Worm (Caenorhabditis elegans): ENCODE data around the gene C15C8.7.

C15C8.7 gene

ce11 chrV:12718622-12719021 is 26.2 kb downstream of the C15C8.7 start, which contains the start of gene str-181:
Gene str-181 (minus strand): TSS chrV:12718722.
- TF ChIP-seq scrt-1 (GFP tag; IDR thresholded peaks at IDR 0.05), result no peak
- TF ChIP-seq ets-7 (tag; optimal IDR thresholded peaks at IDR 0.05), result no peak
- TF ChIP-seq F13C5.2 (tag; optimal IDR thresholded peaks at IDR 0.05), result no peak
- TF ChIP-seq B0310.2 (tag; optimal IDR thresholded peaks at IDR 0.05), result no peak
- TF ChIP-seq tbx-11 (GFP tag; IDR thresholded peaks at IDR 0.05), result no peak
- TF ChIP-seq flt-1 (GFP tag; IDR thresholded peaks at IDR 0.05), result no peak
- no peak for TF ChIP-seq ceh-36 (tag; optimal IDR thresholded peaks at IDR 0.05)
- TF ChIP-seq hmbx-1 (tag; optimal IDR thresholded peaks at IDR 0.05), result no peak
- TF ChIP-seq ceh-13 (GFP tag; optimal IDR thresholded peaks at IDR 0.05), result no peak
- TF ChIP-seq tbx-37 (GFP tag; conservative IDR thresholded peaks at IDR 0.05), result no peak

ce11 chrV:12716447-12716846 is 28.4 kb downstream of the C15C8.7 start, which contains the start of gene str-178:
Gene str-178 (minus strand): TSS chrV:12716547.
- TF ChIP-seq aly-1 (tag; optimal IDR thresholded peaks at IDR 0.05), result no peak
- no peak for TF ChIP-seq ets-7 (tag; optimal IDR thresholded peaks at IDR 0.05)
- no peak for TF ChIP-seq hnd-1 (tag; optimal IDR thresholded peaks at IDR 0.05)
- TF ChIP-seq hmg-4 (GFP tag; optimal IDR thresholded peaks at IDR 0.05), result no peak
- TF ChIP-seq tbx-37 (GFP tag; conservative IDR thresholded peaks at IDR 0.05), result no peak
- no peak for TF ChIP-seq ceh-36 (tag; optimal IDR thresholded peaks at IDR 0.05)
- no peak for TF ChIP-seq sea-1 (GFP tag; conservative IDR thresholded peaks at IDR 0.05)
- no peak for TF ChIP-seq tra-4 (tag; optimal IDR thresholded peaks at IDR 0.05)
- TF ChIP-seq pes-1 (GFP tag; IDR thresholded peaks at IDR 0.05), result no peak

DNA sequence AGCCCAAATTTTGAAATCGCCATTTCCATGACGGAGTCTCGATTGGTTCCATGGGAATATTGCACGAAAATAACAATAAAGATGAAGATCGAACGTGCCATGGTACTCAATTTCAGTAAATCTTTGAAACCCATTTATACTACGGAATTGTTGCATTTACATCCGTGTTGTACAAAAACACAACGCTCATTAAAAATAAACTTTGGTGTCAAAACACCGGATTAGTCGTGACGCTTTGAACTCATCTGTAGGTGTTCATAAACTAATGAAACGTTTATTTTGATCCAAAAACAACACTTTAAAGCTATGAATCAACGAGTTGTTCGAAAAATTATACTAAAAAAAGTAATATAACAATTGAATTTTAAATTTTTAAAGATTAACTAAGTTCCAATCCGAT is 30.7 kb downstream of the C15C8.7 start, which contains the start of gene R11D1.4:
Gene R11D1.4 (minus strand): TSS at position 101 of the 400 bp plus-strand sequence.
- TF ChIP-seq ama-1 (optimal IDR thresholded peaks at IDR 0.05) (no peak), aly-1 (tag; optimal IDR thresholded peaks at IDR 0.05) (no peak), tbx-37 (GFP tag; conservative IDR thresholded peaks at IDR 0.05) (no peak), ceh-13 (GFP tag; optimal IDR thresholded peaks at IDR 0.05) (no peak), hnd-1 (tag; optimal IDR thresholded peaks at IDR 0.05) (no peak), hmbx-1 (tag; optimal IDR thresholded peaks at IDR 0.05) (no peak), scrt-1 (GFP tag; IDR thresholded peaks at IDR 0.05) (no peak), ceh-36 (tag; optimal IDR thresholded peaks at IDR 0.05) (no peak), tbx-11 (GFP tag; IDR thresholded peaks at IDR 0.05) (no peak), sea-1 (GFP tag; conservative IDR thresholded peaks at IDR 0.05) (no peak), tra-4 (tag; optimal IDR thresholded peaks at IDR 0.05) (no peak), flt-1 (GFP tag; IDR thresholded peaks at IDR 0.05) (no peak), B0310.2 (tag; optimal IDR thresholded peaks at IDR 0.05) (no peak), F13C5.2 (tag; optimal IDR thresholded peaks at IDR 0.05) (no peak), hmg-4 (GFP tag; optimal IDR thresholded peaks at IDR 0.05) (no peak), ets-7 (tag; optimal IDR thresholded peaks at IDR 0.05) (no peak), pes-1 (GFP tag; IDR thresholded peaks at IDR 0.05) (no peak)

- TF ChIP-seq tra-4 (tag; optimal IDR thresholded peaks at IDR 0.05) (no peak), B0310.2 (tag; optimal IDR thresholded peaks at IDR 0.05) (no peak), scrt-1 (GFP tag; IDR thresholded peaks at IDR 0.05) (no peak), flt-1 (GFP tag; IDR thresholded peaks at IDR 0.05) (no peak), ets-7 (tag; optimal IDR thresholded peaks at IDR 0.05) (no peak), F13C5.2 (tag; optimal IDR thresholded peaks at IDR 0.05) (no peak), aly-1 (tag; optimal IDR thresholded peaks at IDR 0.05) (no peak), hmg-4 (GFP tag; optimal IDR thresholded peaks at IDR 0.05) (no peak), pes-1 (GFP tag; IDR thresholded peaks at IDR 0.05) (no peak), ama-1 (optimal IDR thresholded peaks at IDR 0.05) (no peak), ceh-13 (GFP tag; optimal IDR thresholded peaks at IDR 0.05) (no peak), sea-1 (GFP tag; conservative IDR thresholded peaks at IDR 0.05) (no peak), hmbx-1 (tag; optimal IDR thresholded peaks at IDR 0.05) (no peak), ceh-36 (tag; optimal IDR thresholded peaks at IDR 0.05) (no peak), tbx-37 (GFP tag; conservative IDR thresholded peaks at IDR 0.05) (no peak), tbx-11 (GFP tag; IDR thresholded peaks at IDR 0.05) (no peak), hnd-1 (tag; optimal IDR thresholded peaks at IDR 0.05) (no peak)
Observed at ce11 chrV:12711999-12712398, 32.9 kb downstream of the C15C8.7 start, which contains the start of gene R11D1.3. Gene R11D1.3 (minus strand): TSS chrV:12712099.

ce11 chrV:12708305-12708704 is 36.5 kb downstream of the C15C8.7 start, which contains the start of gene R11D1.2:
Gene R11D1.2 (plus strand): TSS chrV:12708605.
- TF ChIP-seq hmg-4 (GFP tag; optimal IDR thresholded peaks at IDR 0.05) (no peak), flt-1 (GFP tag; IDR thresholded peaks at IDR 0.05) (no peak), tra-4 (tag; optimal IDR thresholded peaks at IDR 0.05) (no peak), tbx-11 (GFP tag; IDR thresholded peaks at IDR 0.05) (no peak), scrt-1 (GFP tag; IDR thresholded peaks at IDR 0.05) (no peak), ceh-13 (GFP tag; optimal IDR thresholded peaks at IDR 0.05) (no peak), sea-1 (GFP tag; conservative IDR thresholded peaks at IDR 0.05) (no peak), ets-7 (tag; optimal IDR thresholded peaks at IDR 0.05) (no peak), F13C5.2 (tag; optimal IDR thresholded peaks at IDR 0.05) (no peak), aly-1 (tag; optimal IDR thresholded peaks at IDR 0.05) (no peak), B0310.2 (tag; optimal IDR thresholded peaks at IDR 0.05) (no peak), pes-1 (GFP tag; IDR thresholded peaks at IDR 0.05) (no peak), tbx-37 (GFP tag; conservative IDR thresholded peaks at IDR 0.05) (no peak), ama-1 (optimal IDR thresholded peaks at IDR 0.05) (no peak), hmbx-1 (tag; optimal IDR thresholded peaks at IDR 0.05) (no peak)

ce11 chrV:12706511-12706910 is 38.3 kb downstream of the C15C8.7 start:
- no peak for TF ChIP-seq B0310.2 (tag; optimal IDR thresholded peaks at IDR 0.05)
- no peak for TF ChIP-seq flt-1 (GFP tag; IDR thresholded peaks at IDR 0.05)
- TF ChIP-seq hmbx-1 (tag; optimal IDR thresholded peaks at IDR 0.05), result no peak
- TF ChIP-seq pes-1 (GFP tag; IDR thresholded peaks at IDR 0.05), result no peak
- TF ChIP-seq tbx-37 (GFP tag; conservative IDR thresholded peaks at IDR 0.05), result no peak
- TF ChIP-seq tbx-11 (GFP tag; IDR thresholded peaks at IDR 0.05), result no peak
- TF ChIP-seq F13C5.2 (tag; optimal IDR thresholded peaks at IDR 0.05), result no peak
- no peak for TF ChIP-seq scrt-1 (GFP tag; IDR thresholded peaks at IDR 0.05)
- TF ChIP-seq ceh-36 (tag; optimal IDR thresholded peaks at IDR 0.05), result no peak
- no peak for TF ChIP-seq hnd-1 (tag; optimal IDR thresholded peaks at IDR 0.05)
- no peak for TF ChIP-seq sea-1 (GFP tag; conservative IDR thresholded peaks at IDR 0.05)
- no peak for TF ChIP-seq ama-1 (optimal IDR thresholded peaks at IDR 0.05)
- TF ChIP-seq tra-4 (tag; optimal IDR thresholded peaks at IDR 0.05), result no peak
- no peak for TF ChIP-seq ets-7 (tag; optimal IDR thresholded peaks at IDR 0.05)
- TF ChIP-seq ceh-13 (GFP tag; optimal IDR thresholded peaks at IDR 0.05), result no peak

ce11 chrV:12704077-12704476 is 40.8 kb downstream of the C15C8.7 start, which contains the start of gene R11D1.1:
Gene R11D1.1 (plus strand): TSS chrV:12704377.
- no peak for TF ChIP-seq tbx-11 (GFP tag; IDR thresholded peaks at IDR 0.05)
- no peak for TF ChIP-seq pes-1 (GFP tag; IDR thresholded peaks at IDR 0.05)
- no peak for TF ChIP-seq aly-1 (tag; optimal IDR thresholded peaks at IDR 0.05)
- no peak for TF ChIP-seq hnd-1 (tag; optimal IDR thresholded peaks at IDR 0.05)
- TF ChIP-seq ama-1 (optimal IDR thresholded peaks at IDR 0.05), result no peak
- no peak for TF ChIP-seq tbx-37 (GFP tag; conservative IDR thresholded peaks at IDR 0.05)
- TF ChIP-seq flt-1 (GFP tag; IDR thresholded peaks at IDR 0.05), result no peak
- TF ChIP-seq B0310.2 (tag; optimal IDR thresholded peaks at IDR 0.05), result no peak

Measured in whole organism, early embryonic.